Worm (Caenorhabditis elegans): ENCODE data around the gene T02H6.11.

- TF ChIP-seq zag-1 (tag; optimal IDR thresholded peaks at IDR 0.05) (no peak), ztf-4 (tag; optimal IDR thresholded peaks at IDR 0.05) (no peak), mdl-1 (tag; optimal IDR thresholded peaks at IDR 0.05) (no peak), ztf-11 (tag; optimal IDR thresholded peaks at IDR 0.05) (no peak), nhr-237 (tag; optimal IDR thresholded peaks at IDR 0.05) (no peak), lin-35 (GFP tag; optimal IDR thresholded peaks at IDR 0.05) (no peak), alr-1 (tag; optimal IDR thresholded peaks at IDR 0.05; ENCODE audit: borderline replicate concordance) (no peak), unc-62 (GFP tag; optimal IDR thresholded peaks at IDR 0.05) (no peak), lin-39 (tag; optimal IDR thresholded peaks at IDR 0.05) (no peak), unc-86 (tag; optimal IDR thresholded peaks at IDR 0.05) (no peak), nhr-11 (tag; optimal IDR thresholded peaks at IDR 0.05) (no peak), nhr-85 (tag) (no peak), blmp-1 (tag; optimal IDR thresholded peaks at IDR 0.05) (peak; percentile 78)
Observed at ce11 chrII:721931-722330, 21.0 kb upstream of the T02H6.11 start.
